Worm (Caenorhabditis elegans): ENCODE data around the gene try-5.
A peak's percentile ranks its signal among the peaks of the same experiment; 100 is the strongest.

- peak; percentile 47 for TF ChIP-seq rnt-1 (tag; optimal IDR thresholded peaks at IDR 0.05)
- TF ChIP-seq unc-62 (GFP tag; optimal IDR thresholded peaks at IDR 0.05), result no peak
- TF ChIP-seq nhr-237 (tag; optimal IDR thresholded peaks at IDR 0.05), result no peak
- TF ChIP-seq ces-1 (GFP tag; optimal IDR thresholded peaks at IDR 0.05), result no peak
- TF ChIP-seq zag-1 (tag; optimal IDR thresholded peaks at IDR 0.05), result no peak
- TF ChIP-seq ceh-8 (GFP tag; optimal IDR thresholded peaks at IDR 0.05), result no peak
- TF ChIP-seq nhr-90 (tag; optimal IDR thresholded peaks at IDR 0.05; ENCODE audit: poor library complexity), result no peak
- peak; percentile 97 for TF ChIP-seq snpc-4 (tag; optimal IDR thresholded peaks at IDR 0.05)
- no peak for TF ChIP-seq mab-9 (GFP tag; IDR thresholded peaks at IDR 0.05)
Measured at ce11 chrV:9391959-9392358, 45.1 kb downstream of the try-5 start.

Data from whole organism, L1 larva.